Fruit fly (Drosophila melanogaster) whole organism, embryonic: ENCODE measurements around the gene Ccz1.

ENCODE experiments used
- Ada2b ChIP-seq: fragments of 200-800 bp; sonication (Bioruptor generic); IDR thresholded peaks from 2 replicates; pipeline ENCODE4 v1.3.6; 2022; ENCODE audit warnings: missing biosample characterization, missing genetic modification characterization
- CG12155 ChIP-seq: fragments of 200-800 bp; sonication (Bioruptor generic); optimal IDR thresholded peaks from 3 replicates; lab custom pipeline; 2016; ENCODE audit warnings: missing biosample characterization, missing genetic modification characterization
- CG13123 ChIP-seq: fragments of 200-800 bp; sonication (Bioruptor generic); optimal IDR thresholded peaks from 2 replicates; lab custom pipeline; 2016; ENCODE audit warnings: missing biosample characterization, missing genetic modification characterization
- CG13296 ChIP-seq: fragments of 200-800 bp; sonication (Bioruptor generic); optimal IDR thresholded peaks from 3 replicates; lab custom pipeline; 2018; ENCODE audit warnings: missing biosample characterization, mild to moderate bottlenecking, missing genetic modification characterization
- CG14667 ChIP-seq: fragments of 200-800 bp; sonication (Bioruptor generic); IDR thresholded peaks from 2 replicates; pipeline ENCODE4 v1.3.6; 2022; ENCODE audit warnings: missing biosample characterization, missing genetic modification characterization
- CG1602 ChIP-seq: fragments of 200-800 bp; sonication (Bioruptor generic); optimal IDR thresholded peaks from 3 replicates; lab custom pipeline; 2016; ENCODE audit warnings: missing biosample characterization, missing genetic modification characterization
- CG18599 ChIP-seq: fragments of 200-800 bp; sonication (Bioruptor generic); optimal IDR thresholded peaks from 3 replicates; lab custom pipeline; 2017; ENCODE audit warnings: missing biosample characterization, missing genetic modification characterization, mild to moderate bottlenecking, moderate library complexity, missing genetic modification reagents
- CG30403 ChIP-seq: fragments of 200-800 bp; sonication (Bioruptor generic); optimal IDR thresholded peaks from 3 replicates; lab custom pipeline; 2016; ENCODE audit warnings: missing biosample characterization, missing genetic modification characterization
- CG42726 ChIP-seq: fragments of 200-800 bp; sonication (Bioruptor generic); IDR thresholded peaks from 2 replicates; pipeline ENCODE4 v1.3.6; 2022; ENCODE audit warnings: missing biosample characterization, missing genetic modification characterization; ENCODE audit not compliant: partially characterized antibody
- CG4424 ChIP-seq: fragments of 200-800 bp; sonication (Bioruptor generic); optimal IDR thresholded peaks from 3 replicates; lab custom pipeline; 2016; ENCODE audit warnings: missing biosample characterization, missing genetic modification characterization
- CG5180 ChIP-seq: fragments of 200-800 bp; sonication (Bioruptor generic); optimal IDR thresholded peaks from 3 replicates; lab custom pipeline; 2017; ENCODE audit warnings: missing biosample characterization, missing genetic modification characterization, mild to moderate bottlenecking, moderate library complexity, missing genetic modification reagents
- CG5245 ChIP-seq: fragments of 200-800 bp; sonication (Bioruptor generic); optimal IDR thresholded peaks from 3 replicates; lab custom pipeline; 2016; ENCODE audit warnings: missing biosample characterization, missing genetic modification characterization
- CG7928 ChIP-seq: fragments of 200-800 bp; sonication (Bioruptor generic); optimal IDR thresholded peaks from 2 replicates; lab custom pipeline; 2017; ENCODE audit warnings: missing biosample characterization, mild to moderate bottlenecking, missing genetic modification characterization
- Camta ChIP-seq: fragments of 200-800 bp; sonication (Bioruptor generic); optimal IDR thresholded peaks from 2 replicates; lab custom pipeline; 2016; ENCODE audit warnings: missing biosample characterization, missing genetic modification characterization
- Dbx ChIP-seq: fragments of 200-800 bp; sonication (Bioruptor generic); IDR thresholded peaks from 3 replicates; pipeline ENCODE4 v1.3.6; 2022; ENCODE audit warnings: missing biosample characterization, missing genetic modification characterization
- Deaf1 ChIP-seq: fragments of 200-800 bp; optimal IDR thresholded peaks from 3 replicates; lab custom pipeline; 2019; ENCODE audit warnings: missing biosample characterization, mild to moderate bottlenecking, missing genetic modification characterization, moderate library complexity
- E2f1 ChIP-seq: fragments of 200-800 bp; sonication (Bioruptor generic); IDR thresholded peaks from 2 replicates; pipeline ENCODE4 v1.3.6; 2022; ENCODE audit warnings: missing biosample characterization, missing genetic modification characterization
- Ets65A ChIP-seq: fragments of 200-800 bp; sonication (Bioruptor generic); peaks from one replicate; lab custom pipeline; 2016; ENCODE audit warnings: missing biosample characterization, missing genetic modification characterization
- Fer2 ChIP-seq: fragments of 200-800 bp; sonication (Bioruptor generic); optimal IDR thresholded peaks from 2 replicates; lab custom pipeline; 2018; ENCODE audit warnings: missing biosample characterization, mild to moderate bottlenecking, missing genetic modification characterization, moderate library complexity
- Hmr ChIP-seq: fragments of 200-800 bp; sonication (Bioruptor generic); optimal IDR thresholded peaks from 3 replicates; lab custom pipeline; 2017; ENCODE audit warnings: mild to moderate bottlenecking, missing biosample characterization, missing genetic modification reagents, missing genetic modification characterization
- Hsf ChIP-seq: fragments of 200-800 bp; sonication (Bioruptor generic); optimal IDR thresholded peaks from 3 replicates; lab custom pipeline; 2016; ENCODE audit warnings: missing biosample characterization, missing genetic modification characterization
- Jarid2 ChIP-seq: fragments of 200-800 bp; sonication (Bioruptor generic); optimal IDR thresholded peaks from 3 replicates; lab custom pipeline; 2017; ENCODE audit warnings: mild to moderate bottlenecking, missing biosample characterization, missing genetic modification reagents, missing genetic modification characterization
- Lhr ChIP-seq: fragments of 200-800 bp; sonication (Bioruptor generic); optimal IDR thresholded peaks from 3 replicates; lab custom pipeline; 2017; ENCODE audit warnings: mild to moderate bottlenecking, missing biosample characterization, missing genetic modification reagents, missing genetic modification characterization
- Max ChIP-seq: fragments of 200-800 bp; sonication (Bioruptor generic); optimal IDR thresholded peaks from 2 replicates; lab custom pipeline; 2016; ENCODE audit warnings: missing biosample characterization, mild to moderate bottlenecking, missing genetic modification characterization
- Mes4 ChIP-seq: fragments of 200-800 bp; sonication (Bioruptor generic); optimal IDR thresholded peaks from 2 replicates; lab custom pipeline; 2016; ENCODE audit warnings: missing biosample characterization, missing genetic modification characterization
- Ravus ChIP-seq: fragments of 200-800 bp; sonication (Bioruptor generic); IDR thresholded peaks from 2 replicates; pipeline ENCODE4 v1.3.6; 2022; ENCODE audit warnings: missing biosample characterization, missing genetic modification characterization
- Xbp1 ChIP-seq: fragments of 200-800 bp; sonication (Bioruptor generic); optimal IDR thresholded peaks from 3 replicates; lab custom pipeline; 2016; ENCODE audit warnings: missing biosample characterization, mild to moderate bottlenecking, missing genetic modification characterization
- amos ChIP-seq: fragments of 200-800 bp; sonication (Bioruptor generic); IDR thresholded peaks from 2 replicates; pipeline ENCODE4 v1.3.6; 2022; ENCODE audit warnings: missing biosample characterization, missing genetic modification characterization; ENCODE audit not compliant: partially characterized antibody
- ara ChIP-seq: fragments of 200-800 bp; sonication (Bioruptor generic); IDR thresholded peaks from 2 replicates; pipeline ENCODE4 v1.3.6; 2022; ENCODE audit warnings: missing biosample characterization, missing genetic modification characterization
- cato ChIP-seq: fragments of 200-800 bp; sonication (Bioruptor generic); optimal IDR thresholded peaks from 2 replicates; lab custom pipeline; 2016; ENCODE audit warnings: missing biosample characterization, missing genetic modification characterization, borderline replicate concordance
- chif ChIP-seq, 2 experiments: fragments of 200-800 bp; sonication (Bioruptor generic); optimal IDR thresholded peaks; 3 replicates each; lab custom pipeline; 2016; ENCODE audit warnings: missing biosample characterization in 2 of 2, missing genetic modification characterization in 2 of 2
- croc ChIP-seq: fragments of 200-800 bp; sonication (Bioruptor generic); conservative IDR thresholded peaks from 3 replicates; pipeline ENCODE4 v1.3.6; 2022; ENCODE audit warnings: missing biosample characterization, missing genetic modification characterization
- disco-r ChIP-seq: fragments of 200-800 bp; sonication (Bioruptor generic); optimal IDR thresholded peaks from 2 replicates; lab custom pipeline; 2016; ENCODE audit warnings: missing biosample characterization, missing genetic modification characterization
- dysf ChIP-seq: fragments of 200-800 bp; sonication (Bioruptor generic); IDR thresholded peaks from 3 replicates; pipeline ENCODE4 v1.3.6; 2022; ENCODE audit warnings: missing biosample characterization, missing genetic modification characterization
- gem ChIP-seq: fragments of 200-800 bp; sonication (Bioruptor generic); optimal IDR thresholded peaks from 2 replicates; lab custom pipeline; 2019; ENCODE audit warnings: missing biosample characterization, mild to moderate bottlenecking, missing genetic modification characterization, moderate library complexity
- grn ChIP-seq: fragments of 200-800 bp; sonication (Bioruptor generic); optimal IDR thresholded peaks from 3 replicates; lab custom pipeline; 2017; ENCODE audit warnings: missing biosample characterization, missing genetic modification characterization
- gsb-n ChIP-seq: fragments of 200-800 bp; sonication (Bioruptor generic); optimal IDR thresholded peaks from 3 replicates; lab custom pipeline; 2018; ENCODE audit warnings: missing biosample characterization, mild to moderate bottlenecking, missing genetic modification characterization
- her ChIP-seq: fragments of 200-800 bp; sonication (Bioruptor generic); optimal IDR thresholded peaks from 2 replicates; lab custom pipeline; 2016; ENCODE audit warnings: missing biosample characterization, missing genetic modification characterization
- nmo ChIP-seq: fragments of 200-800 bp; sonication (Bioruptor generic); optimal IDR thresholded peaks from 2 replicates; lab custom pipeline; 2018; ENCODE audit warnings: missing biosample characterization, mild to moderate bottlenecking, missing genetic modification characterization, moderate library complexity
- pnt ChIP-seq: fragments of 200-800 bp; sonication (Bioruptor generic); optimal IDR thresholded peaks from 3 replicates; lab custom pipeline; 2016; ENCODE audit warnings: missing biosample characterization, missing genetic modification characterization
- prd ChIP-seq, 3 experiments: fragments of >200 bp in 2 of 3; fragments of 200-800 bp in 1 of 3; sonication (Bioruptor generic) in 1 of 3; optimal IDR thresholded peaks in 2 of 3; IDR thresholded peaks in 1 of 3; 2 replicates in 2 of 3; 3 replicates in 1 of 3; pipeline versions ENCODE4 v1.3.6 to Lab custom; 2017 to 2022; ENCODE audit warnings: missing biosample characterization in 1 of 3, missing genetic modification characterization in 1 of 3
- row ChIP-seq: fragments of 200-800 bp; sonication (Bioruptor generic); IDR thresholded peaks from 3 replicates; pipeline ENCODE4 v1.3.6; 2022; ENCODE audit warnings: missing biosample characterization, missing genetic modification characterization
- sc ChIP-seq, 3 experiments: fragments of >200 bp in 2 of 3; fragments of 200-800 bp in 1 of 3; sonication (Bioruptor generic) in 1 of 3; optimal IDR thresholded peaks; 2 replicates in 2 of 3; 3 replicates in 1 of 3; lab custom pipeline; 2017; ENCODE audit warnings: mild to moderate bottlenecking in 1 of 3, missing biosample characterization in 1 of 3, missing genetic modification characterization in 1 of 3, missing genetic modification reagents in 1 of 3
- slou ChIP-seq: fragments of 200-800 bp; sonication (Bioruptor generic); optimal IDR thresholded peaks from 3 replicates; lab custom pipeline; 2016; ENCODE audit warnings: missing biosample characterization, missing genetic modification characterization
- sqz ChIP-seq: fragments of 200-800 bp; sonication (Bioruptor generic); optimal IDR thresholded peaks from 3 replicates; lab custom pipeline; 2018; ENCODE audit warnings: missing biosample characterization, mild to moderate bottlenecking, missing genetic modification characterization
- tin ChIP-seq: fragments of 200-800 bp; sonication (Bioruptor generic); optimal IDR thresholded peaks from 3 replicates; lab custom pipeline; 2016; ENCODE audit warnings: missing biosample characterization, missing genetic modification characterization
- tll ChIP-seq, 2 experiments: fragments of 200-800 bp in 1 of 2; fragments of >200 bp in 1 of 2; sonication (Bioruptor generic) in 1 of 2; optimal IDR thresholded peaks; 2 replicates each; lab custom pipeline; 2017 to 2019; ENCODE audit warnings: missing biosample characterization in 2 of 2, missing genetic modification characterization in 2 of 2, mild to moderate bottlenecking in 1 of 2, moderate library complexity in 1 of 2

Gene Ccz1

dm6 chr3L:3855194-3855980 is 43.6 kb downstream of the Ccz1 start (continued):
- TF ChIP-seq sc (optimal IDR thresholded peaks at IDR 0.05; lab: Kevin White, UChicago) (no peak), sc (GFP tag; optimal IDR thresholded peaks at IDR 0.05; lab: Kevin White, UChicago) (peak; percentile 38), ara (GFP tag; lab: Robert Waterston, UW) (peak; percentile 77; the same call in 1 of the 2 replicates), pnt (GFP tag; lab: Kevin White, UChicago) (no peak), Jarid2 (GFP tag; lab: Kevin White, UChicago) (peak; percentile 11), her (no peak), CG18599 (peak; percentile 36), Deaf1 (peak; percentile 67), sqz (GFP tag; lab: Kevin White, UChicago) (peak; percentile 3), Mes4 (GFP tag; lab: Kevin White, UChicago) (no peak), CG4424 (GFP tag; lab: Kevin White, UChicago) (peak; percentile 54), CG42726 (GFP tag; lab: Robert Waterston, UW) (no peak), Dbx (GFP tag; lab: Robert Waterston, UW) (no peak), CG13296 (GFP tag; lab: Kevin White, UChicago) (no peak), gsb-n (peak; percentile 64), Hsf (peak; percentile 28), nmo (GFP tag; lab: Kevin White, UChicago) (peak; percentile 77), CG13123 (GFP tag; lab: Kevin White, UChicago) (no peak), Ravus (GFP tag; lab: Robert Waterston, UW) (no peak), Xbp1 (GFP tag; lab: Kevin White, UChicago) (peak; percentile 42), Hmr (peak; percentile 14), tin (peak; percentile 33), tll (GFP tag; optimal IDR thresholded peaks at IDR 0.05; lab: Kevin White, UChicago) (peak in 1 of 2 experiments; percentile 94), CG5245 (GFP tag; lab: Kevin White, UChicago) (peak; percentile 2), Ada2b (GFP tag; lab: Robert Waterston, UW) (no peak), dysf (GFP tag; lab: Robert Waterston, UW) (peak; percentile 39; the same call in 1 of the 3 replicates), CG7928 (no peak), slou (GFP tag; lab: Kevin White, UChicago) (no peak), CG12155 (peak; percentile 13), amos (GFP tag; lab: Robert Waterston, UW) (no peak), prd (optimal IDR thresholded peaks at IDR 0.05; lab: Kevin White, UChicago) (no peak), prd (GFP tag; IDR thresholded peaks at IDR 0.05; lab: Robert Waterston, UW) (peak; percentile 83; the same call in 2 of the 3 replicates), CG1602 (GFP tag; lab: Kevin White, UChicago) (peak; percentile 53), CG5180 (GFP tag; lab: Kevin White, UChicago) (peak; percentile 37), gem (peak; percentile 80), E2f1 (0 out of 2 replicates have a peak, but pooled peaks have one; percentile 22), CG30403 (GFP tag; lab: Kevin White, UChicago) (peak; percentile 47), Lhr (GFP tag; lab: Kevin White, UChicago) (peak; percentile 32), Camta (GFP tag; lab: Kevin White, UChicago) (peak; percentile 1), cato (GFP tag; lab: Kevin White, UChicago) (peak; percentile 3), CG14667 (GFP tag; lab: Robert Waterston, UW) (0 out of 2 replicates have a peak, but pooled peaks have one; percentile 30), Ets65A (GFP tag; lab: Kevin White, UChicago) (peak; percentile 79), grn (GFP tag; lab: Kevin White, UChicago) (no peak), disco-r (GFP tag; lab: Kevin White, UChicago) (no peak), row (GFP tag; lab: Robert Waterston, UW) (peak; percentile 76), chif (GFP tag; optimal IDR thresholded peaks at IDR 0.05; lab: Kevin White, UChicago) (peak in 1 of 2 experiments; percentile 1), Fer2 (tag; lab: Kevin White, UChicago) (no peak), croc (GFP tag; lab: Robert Waterston, UW) (peak; percentile 48; the same call in 1 of the 3 replicates), Max (peak; percentile 4)
